Worm (Caenorhabditis elegans): Measurements from ENCODE around the gene cdh-1.

- TF ChIP-seq ztf-4 (tag; optimal IDR thresholded peaks at IDR 0.05): no peak
- no peak for TF ChIP-seq lin-15B (tag; optimal IDR thresholded peaks at IDR 0.05)
- no peak for TF ChIP-seq ceh-9 (tag; optimal IDR thresholded peaks at IDR 0.05)
- TF ChIP-seq unc-39 (tag; optimal IDR thresholded peaks at IDR 0.05): no peak
- TF ChIP-seq jun-1 (tag; optimal IDR thresholded peaks at IDR 0.05): no peak
- TF ChIP-seq pha-4 (tag; optimal IDR thresholded peaks at IDR 0.05): peak; percentile 19
- TF ChIP-seq nhr-237 (tag; optimal IDR thresholded peaks at IDR 0.05): no peak
- no peak for TF ChIP-seq nhr-76 (tag; optimal IDR thresholded peaks at IDR 0.05)
These were observed 71.4 kb downstream of the cdh-1 start, which contains the start of gene Y55D5A.1 for ce11 chrIII:2982109-2982508.
